Fruit fly (Drosophila melanogaster): Measurements from ENCODE around the gene CG7133.

DNA sequence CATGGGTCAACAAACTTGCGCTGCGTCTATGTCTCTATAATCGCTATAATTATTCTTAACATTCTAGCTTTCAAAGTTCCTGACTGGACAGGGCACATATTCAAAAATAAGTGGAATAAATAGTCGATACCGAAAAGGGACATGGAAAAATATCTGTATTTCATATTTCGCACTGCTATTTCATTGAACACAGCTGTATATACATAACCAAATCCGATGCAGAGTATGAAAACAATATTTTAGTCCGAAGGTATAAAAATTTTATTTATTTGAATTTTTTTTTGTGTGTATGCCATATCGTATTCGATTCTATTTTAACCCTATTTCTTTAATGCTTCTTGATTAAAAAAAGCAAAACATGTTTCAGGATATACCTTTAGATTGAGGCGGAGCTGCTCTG, 1.5 kb downstream of the CG7133 start:
- TF ChIP-seq cic (GFP tag; optimal IDR thresholded peaks at IDR 0.05), result no peak
- TF ChIP-seq cnc (optimal IDR thresholded peaks at IDR 0.05), result no peak
- TF ChIP-seq Clk (GFP tag; optimal IDR thresholded peaks at IDR 0.05), result no peak
- TF ChIP-seq bab1 (GFP tag; optimal IDR thresholded peaks at IDR 0.05), result no peak
